Worm (Caenorhabditis elegans): ENCODE measurements around the gene C14A11.9.
"Not testable (repeated sequence)": the region's sequence is repeated elsewhere in the genome, so short reads cannot be mapped to it uniquely, and the experiment has no call there.

C14A11.9 gene

ce11 chrX:2807390-2807789 is 2.0 kb downstream of the C14A11.9 start, which contains the start of gene C14A11.5:
Gene C14A11.5, minus strand, starts transcription at chrX:2807528.
- no peak for TF ChIP-seq B0019.2 (GFP tag; conservative IDR thresholded peaks at IDR 0.05)
- TF ChIP-seq ztf-18 (tag; optimal IDR thresholded peaks at IDR 0.05): peak; percentile 18

ce11 chrX:2802562-2803165 is 6.8 kb downstream of the C14A11.9 start, which contains the start of gene C14A11.2:
Gene C14A11.2, plus strand, starts transcription at chrX:2803112.
- TF ChIP-seq lir-1 (GFP tag; conservative IDR thresholded peaks at IDR 0.05) (no peak), lsl-1 (GFP tag; optimal IDR thresholded peaks at IDR 0.05) (no peak)

ce11 chrX:2801666-2802065 is 7.8 kb downstream of the C14A11.9 start:
- TF ChIP-seq rpc-1 (optimal IDR thresholded peaks at IDR 0.05): not testable (repeated sequence)
- TF ChIP-seq rpc-1 (tag; optimal IDR thresholded peaks at IDR 0.05) (peak; percentile 34), cebp-2 (GFP tag; IDR thresholded peaks at IDR 0.05) (0 out of 2 replicates have a peak, but pooled peaks have one; percentile 47), nfyb-1 (GFP tag; IDR thresholded peaks at IDR 0.05) (peak; percentile 64; the same call in 1 of the 2 replicates), hmg-1.2 (GFP tag; IDR thresholded peaks at IDR 0.05) (peak; percentile 64), B0261.1 (tag; optimal IDR thresholded peaks at IDR 0.05) (peak; percentile 52), hmg-20 (GFP tag; IDR thresholded peaks at IDR 0.05) (peak; percentile 58; the same call in 1 of the 2 replicates), ztf-25 (GFP tag; IDR thresholded peaks at IDR 0.05) (peak; percentile 78), dox-1 (GFP tag; IDR thresholded peaks at IDR 0.05) (peak; percentile 72), Y53G8AR.9 (GFP tag; conservative IDR thresholded peaks at IDR 0.05) (0 out of 2 replicates have a peak, but pooled peaks have one; percentile 17), pbrm-1 (GFP tag; IDR thresholded peaks at IDR 0.05) (peak; percentile 61; the same call in 1 of the 2 replicates), lin-26 (GFP tag; IDR thresholded peaks at IDR 0.05) (peak; percentile 83), ekl-4 (GFP tag; IDR thresholded peaks at IDR 0.05) (peak; percentile 66), D2030.7 (GFP tag; IDR thresholded peaks at IDR 0.05) (peak; percentile 33; the same call in 1 of the 2 replicates), tbp1 (GFP tag; optimal IDR thresholded peaks at IDR 0.05) (peak; percentile 81), madf-3 (GFP tag; IDR thresholded peaks at IDR 0.05) (0 out of 2 replicates have a peak, but pooled peaks have one; percentile 10), Y56A3A.18 (GFP tag; IDR thresholded peaks at IDR 0.05) (peak; percentile 85), ceh-40 (GFP tag; IDR thresholded peaks at IDR 0.05) (0 out of 2 replicates have a peak, but pooled peaks have one; percentile 23), madf-6 (GFP tag; IDR thresholded peaks at IDR 0.05) (0 out of 2 replicates have a peak, but pooled peaks have one; percentile 56)

ce11 chrX:2795054-2795453 is 14.4 kb downstream of the C14A11.9 start:
- no peak for TF ChIP-seq C06A6.2 (GFP tag; conservative IDR thresholded peaks at IDR 0.05)
- no peak for TF ChIP-seq unc-62 (GFP tag; optimal IDR thresholded peaks at IDR 0.05)
- TF ChIP-seq tlf-1 (GFP tag; optimal IDR thresholded peaks at IDR 0.05): no peak
- TF ChIP-seq snpc-4 (GFP tag; optimal IDR thresholded peaks at IDR 0.05): no peak
- TF ChIP-seq snpc-4 (tag; optimal IDR thresholded peaks at IDR 0.05): no peak
- TF ChIP-seq ztf-26 (tag; optimal IDR thresholded peaks at IDR 0.05): no peak
- no peak for TF ChIP-seq C17E4.6 (GFP tag; IDR thresholded peaks at IDR 0.05)
- TF ChIP-seq akir-1 (GFP tag; optimal IDR thresholded peaks at IDR 0.05): no peak
- TF ChIP-seq tbx-9 (tag; optimal IDR thresholded peaks at IDR 0.05; ENCODE audit: borderline replicate concordance): no peak
- TF ChIP-seq nfya-2 (GFP tag; IDR thresholded peaks at IDR 0.05): no peak
- no peak for TF ChIP-seq lin-26 (GFP tag; IDR thresholded peaks at IDR 0.05)
- TF ChIP-seq cebp-2 (GFP tag; IDR thresholded peaks at IDR 0.05): no peak
- no peak for TF ChIP-seq nhr-27 (tag; optimal IDR thresholded peaks at IDR 0.05)
- TF ChIP-seq ztf-18 (tag; optimal IDR thresholded peaks at IDR 0.05): no peak
- no peak for TF ChIP-seq snpc-1.3 (tag; optimal IDR thresholded peaks at IDR 0.05; ENCODE audit: insufficient read depth)
- no peak for TF ChIP-seq let-526 (GFP tag; IDR thresholded peaks at IDR 0.05)
- TF ChIP-seq rpc-1 (optimal IDR thresholded peaks at IDR 0.05): no peak
- no peak for TF ChIP-seq rpc-1 (tag; optimal IDR thresholded peaks at IDR 0.05)
- TF ChIP-seq Y79H2A.3 (GFP tag; conservative IDR thresholded peaks at IDR 0.05): no peak
- no peak for TF ChIP-seq repo-1 (tag; optimal IDR thresholded peaks at IDR 0.05)

Data from whole organism, young adult.